Fruit fly (Drosophila melanogaster) whole organism, embryonic: ENCODE measurements around the gene Tsf1.

ENCODE experiments used
- Blimp-1 ChIP-seq: fragments of 200-800 bp; sonication (Bioruptor generic); optimal IDR thresholded peaks from 3 replicates; lab custom pipeline; 2018; ENCODE audit warnings: missing biosample characterization, missing genetic modification characterization, mild to moderate bottlenecking, moderate library complexity, missing genetic modification reagents
- C15 ChIP-seq: fragments of 200-800 bp; sonication (Bioruptor generic); IDR thresholded peaks from 3 replicates; pipeline ENCODE4 v1.3.6; 2022; ENCODE audit warnings: missing biosample characterization, missing genetic modification characterization
- CG11504 ChIP-seq: fragments of 200-800 bp; sonication (Bioruptor generic); optimal IDR thresholded peaks from 3 replicates; lab custom pipeline; 2019; ENCODE audit warnings: missing biosample characterization, mild to moderate bottlenecking, missing genetic modification characterization, moderate library complexity
- CG11723 ChIP-seq: fragments of 200-800 bp; sonication (Bioruptor generic); optimal IDR thresholded peaks from 2 replicates; lab custom pipeline; 2017; ENCODE audit warnings: missing biosample characterization, mild to moderate bottlenecking, missing genetic modification characterization
- CG12219 ChIP-seq: fragments of 200-800 bp; sonication (Bioruptor generic); optimal IDR thresholded peaks from 3 replicates; lab custom pipeline; 2018; ENCODE audit warnings: missing biosample characterization, mild to moderate bottlenecking, missing genetic modification characterization
- CG1233 ChIP-seq: fragments of 200-800 bp; sonication (Bioruptor generic); optimal IDR thresholded peaks from 4 replicates; lab custom pipeline; 2018; ENCODE audit warnings: missing biosample characterization, mild to moderate bottlenecking, missing genetic modification characterization
- CG12769 ChIP-seq: fragments of 200-800 bp; sonication (Bioruptor generic); optimal IDR thresholded peaks from 2 replicates; lab custom pipeline; 2019; ENCODE audit warnings: missing biosample characterization, mild to moderate bottlenecking, missing genetic modification characterization, moderate library complexity
- CG14014 ChIP-seq: fragments of 200-800 bp; sonication (Bioruptor generic); IDR thresholded peaks from 2 replicates; pipeline ENCODE4 v1.3.6; 2022; ENCODE audit warnings: missing biosample characterization, missing genetic modification characterization
- CG14667 ChIP-seq: fragments of 200-800 bp; sonication (Bioruptor generic); IDR thresholded peaks from 2 replicates; pipeline ENCODE4 v1.3.6; 2022; ENCODE audit warnings: missing biosample characterization, missing genetic modification characterization
- CG2875 ChIP-seq: fragments of 200-800 bp; sonication (Bioruptor generic); optimal IDR thresholded peaks from 2 replicates; lab custom pipeline; 2017; ENCODE audit warnings: missing biosample characterization, mild to moderate bottlenecking, missing genetic modification characterization, missing genetic modification reagents
- CG31224 ChIP-seq: fragments of 200-800 bp; sonication (Bioruptor generic); IDR thresholded peaks from 2 replicates; pipeline ENCODE4 v1.3.6; 2022; ENCODE audit warnings: missing biosample characterization, missing genetic modification characterization
- CG32772 ChIP-seq: fragments of 200-800 bp; sonication (Bioruptor generic); IDR thresholded peaks from 2 replicates; pipeline ENCODE4 v1.3.6; 2022; ENCODE audit warnings: missing biosample characterization, missing genetic modification characterization
- CG3281 ChIP-seq: fragments of 200-800 bp; sonication (Bioruptor generic); optimal IDR thresholded peaks from 3 replicates; lab custom pipeline; 2017; ENCODE audit warnings: missing biosample characterization, mild to moderate bottlenecking, missing genetic modification characterization
- CG6654 ChIP-seq: fragments of 200-800 bp; sonication (Bioruptor generic); optimal IDR thresholded peaks from 2 replicates; lab custom pipeline; 2017; ENCODE audit warnings: missing biosample characterization, mild to moderate bottlenecking, missing genetic modification characterization
- CG6854 ChIP-seq: fragments of 200-800 bp; sonication (Bioruptor generic); optimal IDR thresholded peaks from 3 replicates; lab custom pipeline; 2017; ENCODE audit warnings: missing biosample characterization, mild to moderate bottlenecking, missing genetic modification characterization
- CG8089 ChIP-seq: fragments of 200-800 bp; sonication (Bioruptor generic); optimal IDR thresholded peaks from 3 replicates; lab custom pipeline; 2016; ENCODE audit warnings: missing biosample characterization, missing genetic modification characterization
- CG8478 ChIP-seq: fragments of >200 bp; optimal IDR thresholded peaks from 2 replicates; lab custom pipeline; 2018
- Dip2 ChIP-seq: fragments of 200-800 bp; sonication (Bioruptor generic); IDR thresholded peaks from 2 replicates; pipeline ENCODE4 v1.3.6; 2022; ENCODE audit warnings: missing biosample characterization, missing genetic modification characterization
- Dll ChIP-seq: fragments of 200-800 bp; sonication (Bioruptor generic); IDR thresholded peaks from 4 replicates; pipeline ENCODE4 v1.3.6; 2022; ENCODE audit warnings: missing biosample characterization, missing genetic modification characterization; ENCODE audit not compliant: partially characterized antibody
- GATAe ChIP-seq: fragments of 200-800 bp; sonication (Bioruptor generic); conservative IDR thresholded peaks from 2 replicates; pipeline ENCODE4 v1.3.6; 2022; ENCODE audit warnings: missing biosample characterization, missing genetic modification characterization
- H2.0 ChIP-seq: fragments of 200-800 bp; sonication (Bioruptor generic); IDR thresholded peaks from 2 replicates; pipeline ENCODE4 v1.3.6; 2022; ENCODE audit warnings: missing biosample characterization, missing genetic modification characterization
- HmgZ ChIP-seq: fragments of 200-800 bp; sonication (Bioruptor generic); optimal IDR thresholded peaks from 2 replicates; lab custom pipeline; 2018; ENCODE audit warnings: missing biosample characterization, mild to moderate bottlenecking, missing genetic modification characterization
- Hmr ChIP-seq: fragments of 200-800 bp; sonication (Bioruptor generic); optimal IDR thresholded peaks from 3 replicates; lab custom pipeline; 2017; ENCODE audit warnings: mild to moderate bottlenecking, missing biosample characterization, missing genetic modification reagents, missing genetic modification characterization
- Hr39 ChIP-seq: fragments of >200 bp; optimal IDR thresholded peaks from 2 replicates; lab custom pipeline; 2017
- Hr51 ChIP-seq, 2 experiments: fragments of 200-800 bp; sonication (Bioruptor generic); optimal IDR thresholded peaks; 2 replicates in 1 of 2; 3 replicates in 1 of 2; lab custom pipeline; 2016 to 2018; ENCODE audit warnings: missing biosample characterization in 2 of 2, missing genetic modification characterization in 2 of 2, mild to moderate bottlenecking in 1 of 2, moderate library complexity in 1 of 2
- Hr78 ChIP-seq, 2 experiments: fragments of 200-800 bp in 1 of 2; fragments of >200 bp in 1 of 2; sonication (Bioruptor generic) in 1 of 2; optimal IDR thresholded peaks; 2 replicates each; lab custom pipeline; 2017 to 2019; ENCODE audit warnings: missing biosample characterization in 2 of 2, missing genetic modification characterization in 2 of 2, mild to moderate bottlenecking in 1 of 2, moderate library complexity in 1 of 2
- Hsf ChIP-seq: fragments of 200-800 bp; sonication (Bioruptor generic); optimal IDR thresholded peaks from 3 replicates; lab custom pipeline; 2016; ENCODE audit warnings: missing biosample characterization, missing genetic modification characterization
- Lim3 ChIP-seq: fragments of 200-800 bp; sonication (Bioruptor generic); IDR thresholded peaks from 2 replicates; pipeline ENCODE4 v1.3.6; 2022; ENCODE audit warnings: missing biosample characterization, missing genetic modification characterization
- Mad ChIP-seq: fragments of 200-800 bp; sonication (Bioruptor generic); optimal IDR thresholded peaks from 2 replicates; lab custom pipeline; 2016; ENCODE audit warnings: missing biosample characterization, missing genetic modification characterization
- Myb ChIP-seq: fragments of 200-800 bp; sonication (Bioruptor generic); optimal IDR thresholded peaks from 2 replicates; lab custom pipeline; 2016; ENCODE audit warnings: missing biosample characterization, missing genetic modification characterization
- Nf-YA ChIP-seq: fragments of 200-800 bp; sonication (Bioruptor generic); IDR thresholded peaks from 2 replicates; pipeline ENCODE4 v1.3.6; 2022; ENCODE audit warnings: missing biosample characterization, missing genetic modification characterization
- Taf1 ChIP-seq: fragments of 200-800 bp; sonication (Bioruptor generic); IDR thresholded peaks from 2 replicates; pipeline ENCODE4 v1.3.6; 2022; ENCODE audit warnings: missing biosample characterization, missing genetic modification characterization
- YL-1 ChIP-seq: fragments of 200-800 bp; sonication (Bioruptor generic); optimal IDR thresholded peaks from 3 replicates; lab custom pipeline; 2017; ENCODE audit warnings: missing biosample characterization, mild to moderate bottlenecking, missing genetic modification characterization
- amos ChIP-seq: fragments of 200-800 bp; sonication (Bioruptor generic); IDR thresholded peaks from 2 replicates; pipeline ENCODE4 v1.3.6; 2022; ENCODE audit warnings: missing biosample characterization, missing genetic modification characterization; ENCODE audit not compliant: partially characterized antibody
- ase ChIP-seq: fragments of 200-800 bp; sonication (Bioruptor generic); IDR thresholded peaks from 3 replicates; pipeline ENCODE4 v1.3.6; 2022; ENCODE audit warnings: missing biosample characterization, missing genetic modification characterization
- bowl ChIP-seq: fragments of 200-800 bp; sonication (Bioruptor generic); IDR thresholded peaks from 2 replicates; pipeline ENCODE4 v1.3.6; 2022; ENCODE audit warnings: missing biosample characterization, missing genetic modification characterization
- chif ChIP-seq, 2 experiments: fragments of 200-800 bp; sonication (Bioruptor generic); optimal IDR thresholded peaks; 3 replicates each; lab custom pipeline; 2016; ENCODE audit warnings: missing biosample characterization in 2 of 2, missing genetic modification characterization in 2 of 2
- chm ChIP-seq: fragments of 200-800 bp; sonication (Bioruptor generic); IDR thresholded peaks from 2 replicates; pipeline ENCODE4 v1.3.6; 2022; ENCODE audit warnings: missing biosample characterization, missing genetic modification characterization
- croc ChIP-seq: fragments of 200-800 bp; sonication (Bioruptor generic); conservative IDR thresholded peaks from 3 replicates; pipeline ENCODE4 v1.3.6; 2022; ENCODE audit warnings: missing biosample characterization, missing genetic modification characterization
- dati ChIP-seq: fragments of 200-800 bp; sonication (Bioruptor generic); IDR thresholded peaks from 2 replicates; pipeline ENCODE4 v1.3.6; 2022; ENCODE audit warnings: missing biosample characterization, missing genetic modification characterization
- gcm ChIP-seq: fragments of 200-800 bp; sonication (Bioruptor generic); optimal IDR thresholded peaks from 2 replicates; lab custom pipeline; 2019; ENCODE audit warnings: missing biosample characterization, mild to moderate bottlenecking, missing genetic modification characterization, moderate library complexity
- insv ChIP-seq, 2 experiments: fragments of 200-800 bp; sonication (Bioruptor generic); optimal IDR thresholded peaks; 3 replicates each; lab custom pipeline; 2016 to 2018; ENCODE audit warnings: missing biosample characterization in 2 of 2, missing genetic modification characterization in 2 of 2
- klu ChIP-seq: fragments of 200-800 bp; sonication (Bioruptor generic); IDR thresholded peaks from 2 replicates; pipeline ENCODE4 v1.3.6; 2022; ENCODE audit warnings: missing biosample characterization, missing genetic modification characterization
- kni ChIP-seq: fragments of 200-800 bp; sonication (Bioruptor generic); optimal IDR thresholded peaks from 3 replicates; lab custom pipeline; 2017; ENCODE audit warnings: mild to moderate bottlenecking, missing biosample characterization, missing genetic modification reagents, missing genetic modification characterization
- nerfin-2 ChIP-seq: fragments of 200-800 bp; sonication (Bioruptor generic); IDR thresholded peaks from 2 replicates; pipeline ENCODE4 v1.3.6; 2022; ENCODE audit warnings: missing biosample characterization, missing genetic modification characterization; ENCODE audit not compliant: partially characterized antibody
- pfk ChIP-seq: fragments of 200-800 bp; sonication (Bioruptor generic); optimal IDR thresholded peaks from 2 replicates; lab custom pipeline; 2018; ENCODE audit warnings: missing biosample characterization, mild to moderate bottlenecking, missing genetic modification characterization, moderate library complexity
- schlank ChIP-seq: fragments of 200-800 bp; sonication (Bioruptor generic); optimal IDR thresholded peaks from 2 replicates; lab custom pipeline; 2018; ENCODE audit warnings: missing biosample characterization, mild to moderate bottlenecking, missing genetic modification characterization
- scrt ChIP-seq: fragments of 200-800 bp; sonication (Bioruptor generic); optimal IDR thresholded peaks from 2 replicates; lab custom pipeline; 2018; ENCODE audit warnings: missing biosample characterization, mild to moderate bottlenecking, missing genetic modification characterization, moderate library complexity
- sens ChIP-seq: fragments of 200-800 bp; sonication (Bioruptor generic); peaks from one replicate; lab custom pipeline; 2016; ENCODE audit warnings: missing biosample characterization, missing genetic modification characterization
- so ChIP-seq: fragments of 200-800 bp; sonication (Bioruptor generic); IDR thresholded peaks from 3 replicates; pipeline ENCODE4 v1.3.6; 2022; ENCODE audit warnings: missing biosample characterization, missing genetic modification characterization
- tgo ChIP-seq: fragments of 200-800 bp; sonication (Bioruptor generic); IDR thresholded peaks from 3 replicates; pipeline ENCODE4 v1.3.6; 2022; ENCODE audit warnings: missing biosample characterization, missing genetic modification characterization
- tin ChIP-seq: fragments of 200-800 bp; sonication (Bioruptor generic); optimal IDR thresholded peaks from 3 replicates; lab custom pipeline; 2016; ENCODE audit warnings: missing biosample characterization, missing genetic modification characterization
- tio ChIP-seq: fragments of 200-800 bp; sonication (Bioruptor generic); optimal IDR thresholded peaks from 2 replicates; lab custom pipeline; 2017; ENCODE audit warnings: missing biosample characterization, missing genetic modification characterization, inconsistent platforms

Tsf1 gene

dm6 chrX:18385056-18385455, 1.8 kb upstream of the Tsf1 start, which contains the start of gene betaCOP (continued):
- TF ChIP-seq chm (GFP tag; lab: Robert Waterston, UW) (no peak), Dll (GFP tag; lab: Robert Waterston, UW) (no peak), Lim3 (GFP tag; lab: Robert Waterston, UW) (no peak), C15 (GFP tag; lab: Robert Waterston, UW) (no peak), tin (GFP tag; lab: Kevin White, UChicago) (no peak), CG12769 (tag; lab: Kevin White, UChicago) (no peak), CG12219 (GFP tag; lab: Kevin White, UChicago) (no peak), tgo (no peak), dati (no peak), CG11723 (GFP tag; lab: Kevin White, UChicago) (no peak), CG32772 (GFP tag; lab: Robert Waterston, UW) (no peak), ase (GFP tag; lab: Robert Waterston, UW) (no peak), YL-1 (GFP tag; lab: Kevin White, UChicago) (peak; percentile 72), nerfin-2 (GFP tag; lab: Robert Waterston, UW) (no peak), CG11504 (tag; lab: Kevin White, UChicago) (no peak), Myb (GFP tag; lab: Kevin White, UChicago) (peak; percentile 42), tio (no peak), Hr78 (GFP tag; optimal IDR thresholded peaks at IDR 0.05; lab: Kevin White, UChicago) (no peak), so (GFP tag; lab: Robert Waterston, UW) (no peak), Mad (GFP tag; lab: Kevin White, UChicago) (no peak), sens (peak; percentile 8), pfk (GFP tag; lab: Kevin White, UChicago) (no peak), schlank (tag; lab: Kevin White, UChicago) (no peak), CG3281 (GFP tag; lab: Kevin White, UChicago) (no peak), Hsf (GFP tag; lab: Kevin White, UChicago) (no peak), CG14014 (GFP tag; lab: Robert Waterston, UW) (no peak), CG8478 (lab: Kevin White, UChicago) (no peak), Dip2 (no peak), CG31224 (GFP tag; lab: Robert Waterston, UW) (no peak), gcm (GFP tag; lab: Kevin White, UChicago) (no peak), CG2875 (GFP tag; lab: Kevin White, UChicago) (no peak), Hr51 (GFP tag; optimal IDR thresholded peaks at IDR 0.05; lab: Kevin White, UChicago) (no peak), Hr39 (lab: Kevin White, UChicago) (no peak), CG6854 (GFP tag; lab: Kevin White, UChicago) (no peak), klu (GFP tag; lab: Robert Waterston, UW) (no peak), scrt (GFP tag; lab: Kevin White, UChicago) (no peak), Nf-YA (GFP tag; lab: Robert Waterston, UW) (no peak), bowl (GFP tag; lab: Robert Waterston, UW) (no peak), CG6654 (no peak), Hmr (GFP tag; lab: Kevin White, UChicago) (no peak), Taf1 (GFP tag; lab: Robert Waterston, UW) (no peak), kni (GFP tag; lab: Kevin White, UChicago) (no peak), H2.0 (GFP tag; lab: Robert Waterston, UW) (no peak), CG1233 (no peak), Blimp-1 (GFP tag; lab: Kevin White, UChicago) (no peak), GATAe (GFP tag; lab: Robert Waterston, UW) (no peak), HmgZ (tag; lab: Kevin White, UChicago) (peak; percentile 36), insv (GFP tag; optimal IDR thresholded peaks at IDR 0.05; lab: Kevin White, UChicago) (no peak), croc (GFP tag; lab: Robert Waterston, UW) (no peak), chif (GFP tag; optimal IDR thresholded peaks at IDR 0.05; lab: Kevin White, UChicago) (no peak), CG14667 (GFP tag; lab: Robert Waterston, UW) (no peak), CG8089 (GFP tag; lab: Kevin White, UChicago) (no peak), amos (GFP tag; lab: Robert Waterston, UW) (peak; percentile 44; the same call in 1 of the 2 replicates)
